Worm (Caenorhabditis elegans): ENCODE data around the gene pph-6.

Gene pph-6

ce11 chrIII:3461403-3461802 is at the start of gene pph-6:
pph-6 (plus strand) TSS chrIII:3461703.
- TF ChIP-seq flh-1 (GFP tag; optimal IDR thresholded peaks at IDR 0.05) (no peak), unc-120 (tag; optimal IDR thresholded peaks at IDR 0.05; ENCODE audit: poor library complexity, severe bottlenecking) (no peak), sem-2 (GFP tag; optimal IDR thresholded peaks at IDR 0.05) (no peak), drap-1 (GFP tag; optimal IDR thresholded peaks at IDR 0.05) (no peak), ceh-83 (GFP tag; optimal IDR thresholded peaks at IDR 0.05) (no peak), pha-4 (tag; optimal IDR thresholded peaks at IDR 0.05) (no peak), nhr-28 (tag; optimal IDR thresholded peaks at IDR 0.05) (no peak), lin-13 (tag; optimal IDR thresholded peaks at IDR 0.05) (no peak), unc-62 (GFP tag; optimal IDR thresholded peaks at IDR 0.05) (no peak), snpc-4 (tag; optimal IDR thresholded peaks at IDR 0.05) (no peak), hlh-1 (tag; optimal IDR thresholded peaks at IDR 0.05) (no peak)

ce11 chrIII:3413437-3413836 is 48.1 kb upstream of the pph-6 start:
- peak; percentile 96 for TF ChIP-seq zip-8 (tag; optimal IDR thresholded peaks at IDR 0.05)
- no peak for TF ChIP-seq nhr-76 (tag; optimal IDR thresholded peaks at IDR 0.05)
- no peak for TF ChIP-seq hlh-1 (tag; optimal IDR thresholded peaks at IDR 0.05)
- TF ChIP-seq nhr-237 (tag; optimal IDR thresholded peaks at IDR 0.05) = no peak
- TF ChIP-seq unc-39 (tag; optimal IDR thresholded peaks at IDR 0.05) = no peak
- no peak for TF ChIP-seq mab-5 (tag; optimal IDR thresholded peaks at IDR 0.05)
- TF ChIP-seq M03D4.4 (tag; optimal IDR thresholded peaks at IDR 0.05) = no peak
- no peak for TF ChIP-seq tbx-8 (GFP tag; optimal IDR thresholded peaks at IDR 0.05)

DNA sequence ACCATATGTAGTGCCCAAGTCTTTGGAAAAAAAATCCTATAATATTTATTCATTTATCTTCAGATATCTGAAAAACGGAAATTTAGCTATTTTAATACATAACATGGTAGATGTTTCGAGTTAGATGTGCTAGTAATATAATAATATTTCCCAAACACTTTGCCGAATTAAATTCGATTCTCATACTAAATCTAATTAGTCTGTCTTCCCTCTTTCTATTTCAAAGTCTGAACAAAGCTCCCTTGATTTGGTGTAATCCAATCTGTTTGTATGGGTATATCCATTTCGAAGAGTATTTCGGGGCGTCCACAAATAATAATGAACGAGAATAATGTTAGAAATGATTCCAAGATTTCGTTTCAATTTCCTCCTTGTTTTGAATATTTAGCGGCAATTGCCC is 47.1 kb upstream of the pph-6 start:
- TF ChIP-seq elt-3 (tag; optimal IDR thresholded peaks at IDR 0.05) = no peak
- no peak for TF ChIP-seq mep-1 (tag; optimal IDR thresholded peaks at IDR 0.05)
- TF ChIP-seq ces-1 (GFP tag; optimal IDR thresholded peaks at IDR 0.05) = peak; percentile 99
- no peak for TF ChIP-seq lin-32 (GFP tag; optimal IDR thresholded peaks at IDR 0.05)
- no peak for TF ChIP-seq nhr-2 (tag; optimal IDR thresholded peaks at IDR 0.05)
- no peak for TF ChIP-seq M03D4.4 (tag; optimal IDR thresholded peaks at IDR 0.05)
- TF ChIP-seq nhr-237 (tag; optimal IDR thresholded peaks at IDR 0.05) = no peak

DNA sequence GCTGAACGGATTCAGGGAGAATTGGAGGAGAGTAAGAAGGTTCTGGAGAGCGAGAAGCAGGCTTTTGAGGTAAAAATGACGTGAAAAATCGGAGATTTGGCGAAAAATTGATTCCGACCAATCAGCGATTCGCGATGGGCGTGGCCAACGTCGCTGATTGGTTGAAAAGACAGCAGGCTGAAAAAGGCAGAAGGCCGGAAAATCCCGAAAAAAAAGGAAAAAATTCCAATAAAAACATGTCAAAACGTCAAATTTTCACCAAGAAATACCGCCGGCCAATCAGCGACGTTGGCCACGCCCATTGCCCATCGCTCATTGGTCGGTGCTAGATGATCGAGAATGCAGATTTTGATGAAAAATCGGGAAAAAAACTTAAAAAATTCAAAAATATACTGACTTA is 44.0 kb upstream of the pph-6 start:
- TF ChIP-seq lin-13 (tag; optimal IDR thresholded peaks at IDR 0.05) = no peak
- TF ChIP-seq tbx-8 (GFP tag; optimal IDR thresholded peaks at IDR 0.05) = no peak
- no peak for TF ChIP-seq lsy-2 (tag; optimal IDR thresholded peaks at IDR 0.05)
- TF ChIP-seq ceh-39 (tag; optimal IDR thresholded peaks at IDR 0.05) = no peak
- TF ChIP-seq zip-8 (tag; optimal IDR thresholded peaks at IDR 0.05) = no peak
- no peak for TF ChIP-seq blmp-1 (tag; optimal IDR thresholded peaks at IDR 0.05)
- no peak for TF ChIP-seq ces-1 (GFP tag; optimal IDR thresholded peaks at IDR 0.05)
- no peak for TF ChIP-seq nhr-28 (tag; optimal IDR thresholded peaks at IDR 0.05)
- no peak for TF ChIP-seq M03D4.4 (tag; optimal IDR thresholded peaks at IDR 0.05)
- TF ChIP-seq nhr-12 (tag; optimal IDR thresholded peaks at IDR 0.05) = no peak
- no peak for TF ChIP-seq pha-4 (tag; optimal IDR thresholded peaks at IDR 0.05)
- no peak for TF ChIP-seq nhr-237 (tag; optimal IDR thresholded peaks at IDR 0.05)
- TF ChIP-seq unc-62 (GFP tag; optimal IDR thresholded peaks at IDR 0.05) = no peak
- no peak for TF ChIP-seq flh-1 (GFP tag; optimal IDR thresholded peaks at IDR 0.05)
- TF ChIP-seq ceh-83 (GFP tag; optimal IDR thresholded peaks at IDR 0.05) = no peak
- no peak for TF ChIP-seq ham-2 (GFP tag; optimal IDR thresholded peaks at IDR 0.05)

DNA sequence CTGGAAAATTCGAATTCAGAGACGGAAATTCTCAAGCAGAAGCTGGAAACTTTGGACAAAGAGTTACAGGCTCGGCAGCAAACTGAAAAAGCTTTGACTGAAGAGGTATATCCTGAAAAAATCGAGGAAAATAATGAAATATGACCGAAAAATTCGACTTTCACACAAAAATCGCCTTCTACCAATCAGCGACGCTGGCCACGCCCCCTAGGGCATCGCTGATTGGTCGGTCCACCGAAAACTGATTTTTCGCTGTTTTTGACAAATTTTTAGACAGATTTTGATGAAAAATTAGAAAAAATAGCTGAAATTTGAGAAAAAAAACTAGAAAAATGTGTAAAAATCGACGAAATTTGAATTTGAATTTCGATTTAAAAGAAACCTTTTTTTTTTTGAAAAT is 42.6 kb upstream of the pph-6 start:
- TF ChIP-seq drap-1 (GFP tag; optimal IDR thresholded peaks at IDR 0.05) (no peak), elt-3 (tag; optimal IDR thresholded peaks at IDR 0.05) (no peak), nhr-76 (tag; optimal IDR thresholded peaks at IDR 0.05) (no peak), tbx-8 (GFP tag; optimal IDR thresholded peaks at IDR 0.05) (no peak), mls-2 (tag; optimal IDR thresholded peaks at IDR 0.05) (no peak), unc-39 (tag; optimal IDR thresholded peaks at IDR 0.05) (no peak), snpc-4 (tag; optimal IDR thresholded peaks at IDR 0.05) (no peak), blmp-1 (tag; optimal IDR thresholded peaks at IDR 0.05) (no peak), pha-4 (tag; optimal IDR thresholded peaks at IDR 0.05) (no peak), ceh-43 (GFP tag; optimal IDR thresholded peaks at IDR 0.05) (no peak), sptf-1 (tag; optimal IDR thresholded peaks at IDR 0.05) (no peak), bed-3 (GFP tag; optimal IDR thresholded peaks at IDR 0.05) (no peak), cnd-1 (tag; optimal IDR thresholded peaks at IDR 0.05) (no peak), ces-1 (GFP tag; optimal IDR thresholded peaks at IDR 0.05) (no peak)

Measured in whole organism, mixed stage, embryonic.